Worm (Caenorhabditis elegans) whole organism, early embryonic: ENCODE measurements around the gene try-13.

Source experiments
- F13C5.2 ChIP-seq: sonication (generic microtip); optimal IDR thresholded peaks from 2 replicates; lab custom pipeline; 2017; ENCODE audit warnings: mild to moderate bottlenecking, missing genetic modification characterization, inconsistent platforms, missing compliant biosample characterization
- ama-1 ChIP-seq: fragments of 150-350 bp; optimal IDR thresholded peaks from 2 replicates; lab custom pipeline; 2014
- ceh-13 ChIP-seq: fragments of 200-800 bp; sonication (Bioruptor generic); optimal IDR thresholded peaks from 2 replicates; lab custom pipeline; 2018; ENCODE audit warnings: mild to moderate bottlenecking, missing genetic modification characterization, missing compliant biosample characterization
- ceh-36 ChIP-seq: sonication (generic microtip); optimal IDR thresholded peaks from 2 replicates; lab custom pipeline; 2016; ENCODE audit warnings: missing genetic modification characterization, inconsistent platforms, missing compliant biosample characterization
- flt-1 ChIP-seq: fragments of 200-800 bp; sonication (Bioruptor generic); IDR thresholded peaks from 2 replicates; pipeline ENCODE4 v1.3.6; 2022; ENCODE audit warnings: missing genetic modification characterization, missing compliant biosample characterization
- hmbx-1 ChIP-seq: sonication (generic microtip); optimal IDR thresholded peaks from 2 replicates; lab custom pipeline; 2016; ENCODE audit warnings: mild to moderate bottlenecking, missing genetic modification characterization, missing compliant biosample characterization
- hmg-4 ChIP-seq: fragments of 200-800 bp; sonication (Bioruptor generic); optimal IDR thresholded peaks from 2 replicates; lab custom pipeline; 2018; ENCODE audit warnings: mild to moderate bottlenecking, missing genetic modification characterization, missing compliant biosample characterization
- hnd-1 ChIP-seq: sonication (generic microtip); optimal IDR thresholded peaks from 2 replicates; lab custom pipeline; 2016; ENCODE audit warnings: missing genetic modification characterization, missing compliant biosample characterization
- sea-1 ChIP-seq: fragments of 200-800 bp; sonication (Bioruptor generic); conservative IDR thresholded peaks from 2 replicates; pipeline ENCODE4 v1.3.6; 2022; ENCODE audit warnings: missing genetic modification characterization, missing compliant biosample characterization
- tbx-11 ChIP-seq: fragments of 200-800 bp; sonication (Bioruptor generic); IDR thresholded peaks from 2 replicates; pipeline ENCODE4 v1.3.6; 2022; ENCODE audit warnings: missing genetic modification characterization, missing compliant biosample characterization
- tbx-37 ChIP-seq: fragments of 200-800 bp; sonication (Bioruptor generic); conservative IDR thresholded peaks from 2 replicates; pipeline ENCODE4 v1.3.6; 2022; ENCODE audit warnings: missing genetic modification reagents, missing genetic modification characterization, missing compliant biosample characterization
- tra-4 ChIP-seq: sonication (generic microtip); optimal IDR thresholded peaks from 2 replicates; lab custom pipeline; 2017; ENCODE audit warnings: missing genetic modification characterization, missing compliant biosample characterization

DNA sequence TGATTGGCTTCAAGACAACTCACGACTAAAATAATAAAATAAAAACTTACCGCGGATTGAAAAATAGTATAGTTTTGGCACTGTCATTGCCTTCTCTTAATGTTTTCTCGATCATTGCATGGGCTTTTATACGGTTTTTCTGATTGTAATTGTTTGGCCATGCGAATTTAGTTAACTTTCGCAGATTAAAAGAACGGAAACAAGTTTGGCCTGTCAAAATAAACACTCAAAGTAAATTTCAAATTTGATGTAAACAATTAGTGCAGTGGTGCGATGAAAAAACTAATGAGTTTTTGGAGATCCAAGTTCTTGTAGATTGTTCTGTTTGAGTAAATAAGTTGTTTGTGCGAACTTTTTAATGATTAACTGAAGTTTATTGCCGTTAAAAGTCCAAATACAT lies 40.7 kb upstream of the try-13 start, which contains the start of gene gst-41:
- TF ChIP-seq ceh-36 (tag; lab: Kevin White, UChicago) (no peak), ama-1 (lab: Kevin White, UChicago) (no peak), flt-1 (GFP tag; lab: Robert Waterston, UW) (no peak), hmbx-1 (tag; lab: Kevin White, UChicago) (no peak), hmg-4 (GFP tag; lab: Kevin White, UChicago) (no peak), sea-1 (GFP tag; lab: Robert Waterston, UW) (no peak), F13C5.2 (tag; lab: Kevin White, UChicago) (no peak), tra-4 (tag; lab: Kevin White, UChicago) (no peak), ceh-13 (GFP tag; lab: Kevin White, UChicago) (no peak), tbx-11 (GFP tag; lab: Robert Waterston, UW) (no peak), hnd-1 (no peak), tbx-37 (no peak)
